Fruit fly (Drosophila melanogaster) whole organism, embryonic: ENCODE measurements around the gene CG3919.

Experiments used
- Blimp-1 ChIP-seq: fragments of 200-800 bp; sonication (Bioruptor generic); optimal IDR thresholded peaks from 3 replicates; lab custom pipeline; 2018; ENCODE audit warnings: missing biosample characterization, missing genetic modification characterization, mild to moderate bottlenecking, moderate library complexity, missing genetic modification reagents
- BtbVII ChIP-seq: fragments of 200-800 bp; sonication (Bioruptor generic); optimal IDR thresholded peaks from 3 replicates; lab custom pipeline; 2017; ENCODE audit warnings: missing biosample characterization, mild to moderate bottlenecking, missing genetic modification characterization
- CG10321 ChIP-seq: fragments of 200-800 bp; sonication (Bioruptor generic); IDR thresholded peaks from 2 replicates; pipeline ENCODE4 v1.3.6; 2022; ENCODE audit warnings: missing biosample characterization, missing genetic modification characterization
- CG12659 ChIP-seq: fragments of 200-800 bp; sonication (Bioruptor generic); optimal IDR thresholded peaks from 3 replicates; lab custom pipeline; 2017; ENCODE audit warnings: mild to moderate bottlenecking, missing biosample characterization, missing genetic modification reagents, missing genetic modification characterization
- CG12942 ChIP-seq: fragments of 200-800 bp; sonication (Bioruptor generic); optimal IDR thresholded peaks from 3 replicates; lab custom pipeline; 2016; ENCODE audit warnings: missing biosample characterization, missing genetic modification characterization
- CG14441 ChIP-seq: fragments of 200-800 bp; sonication (Bioruptor generic); IDR thresholded peaks from 2 replicates; pipeline ENCODE4 v1.3.6; 2022; ENCODE audit warnings: missing biosample characterization, missing genetic modification characterization
- CG14860 ChIP-seq: fragments of 200-800 bp; sonication (Bioruptor generic); IDR thresholded peaks from 3 replicates; pipeline ENCODE4 v1.3.6; 2022; ENCODE audit warnings: missing biosample characterization, missing genetic modification characterization; ENCODE audit not compliant: partially characterized antibody
- CG14965 ChIP-seq: fragments of 200-800 bp; sonication (Bioruptor generic); optimal IDR thresholded peaks from 2 replicates; lab custom pipeline; 2016; ENCODE audit warnings: missing biosample characterization, missing genetic modification characterization, borderline replicate concordance
- CG15073 ChIP-seq: fragments of 200-800 bp; sonication (Bioruptor generic); optimal IDR thresholded peaks from 2 replicates; lab custom pipeline; 2016; ENCODE audit warnings: missing biosample characterization, missing genetic modification characterization
- CG16779 ChIP-seq: fragments of 200-800 bp; sonication (Bioruptor generic); IDR thresholded peaks from 2 replicates; pipeline ENCODE4 v1.3.6; 2022; ENCODE audit warnings: missing biosample characterization, missing genetic modification characterization
- CG16863 ChIP-seq: fragments of 200-800 bp; sonication (Bioruptor generic); optimal IDR thresholded peaks from 3 replicates; lab custom pipeline; 2016; ENCODE audit warnings: missing biosample characterization, missing genetic modification characterization
- CG17361 ChIP-seq: fragments of 200-800 bp; sonication (Bioruptor generic); IDR thresholded peaks from 3 replicates; pipeline ENCODE4 v1.3.6; 2022; ENCODE audit warnings: missing biosample characterization, missing genetic modification characterization
- CG18011 ChIP-seq: fragments of 200-800 bp; sonication (Bioruptor generic); optimal IDR thresholded peaks from 2 replicates; lab custom pipeline; 2017; ENCODE audit warnings: missing biosample characterization, missing genetic modification characterization, mild to moderate bottlenecking, moderate library complexity, missing genotype
- CG2202 ChIP-seq: fragments of 200-800 bp; sonication (Bioruptor generic); optimal IDR thresholded peaks from 2 replicates; lab custom pipeline; 2018; ENCODE audit warnings: missing biosample characterization, mild to moderate bottlenecking, missing genetic modification characterization
- CG2889 ChIP-seq: fragments of 200-800 bp; sonication (Bioruptor generic); IDR thresholded peaks from 3 replicates; pipeline ENCODE4 v1.3.6; 2022; ENCODE audit warnings: missing biosample characterization, missing genetic modification characterization
- CG31224 ChIP-seq: fragments of 200-800 bp; sonication (Bioruptor generic); IDR thresholded peaks from 2 replicates; pipeline ENCODE4 v1.3.6; 2022; ENCODE audit warnings: missing biosample characterization, missing genetic modification characterization
- CG31388 ChIP-seq: fragments of 200-800 bp; sonication (Bioruptor generic); optimal IDR thresholded peaks from 2 replicates; lab custom pipeline; 2016; ENCODE audit warnings: missing biosample characterization, missing genetic modification characterization
- CG32532 ChIP-seq: fragments of 200-800 bp; sonication (Bioruptor generic); IDR thresholded peaks from 2 replicates; pipeline ENCODE4 v1.3.6; 2022; ENCODE audit warnings: missing biosample characterization, missing genetic modification characterization
- CG33213 ChIP-seq: fragments of 200-800 bp; sonication (Bioruptor generic); optimal IDR thresholded peaks from 3 replicates; lab custom pipeline; 2016; ENCODE audit warnings: missing biosample characterization, missing genetic modification characterization
- CG34224 ChIP-seq: fragments of 200-800 bp; sonication (Bioruptor generic); IDR thresholded peaks from 3 replicates; pipeline ENCODE4 v1.3.6; 2022; ENCODE audit warnings: missing biosample characterization, missing genetic modification characterization; ENCODE audit not compliant: partially characterized antibody
- CG4404 ChIP-seq: fragments of 200-800 bp; sonication (Bioruptor generic); IDR thresholded peaks from 2 replicates; pipeline ENCODE4 v1.3.6; 2022; ENCODE audit warnings: missing biosample characterization, missing genetic modification characterization
- CG6175 ChIP-seq: fragments of 200-800 bp; sonication (Bioruptor generic); IDR thresholded peaks from 3 replicates; pipeline ENCODE4 v1.3.6; 2022; ENCODE audit warnings: missing biosample characterization, missing genetic modification characterization
- CG7839 ChIP-seq: fragments of 200-800 bp; sonication (Bioruptor generic); optimal IDR thresholded peaks from 3 replicates; lab custom pipeline; 2018; ENCODE audit warnings: missing biosample characterization, mild to moderate bottlenecking, missing genetic modification characterization, moderate library complexity
- CG8281 ChIP-seq: fragments of 200-800 bp; sonication (Bioruptor generic); optimal IDR thresholded peaks from 2 replicates; lab custom pipeline; 2018; ENCODE audit warnings: missing biosample characterization, mild to moderate bottlenecking, missing genetic modification characterization, moderate library complexity
- CG8478 ChIP-seq: fragments of >200 bp; optimal IDR thresholded peaks from 2 replicates; lab custom pipeline; 2018
- CTCF ChIP-seq: fragments of 200-800 bp; sonication (Bioruptor generic); optimal IDR thresholded peaks from 2 replicates; lab custom pipeline; 2017; ENCODE audit warnings: missing biosample characterization, mild to moderate bottlenecking, missing genetic modification characterization, moderate library complexity
- Chrac-16 ChIP-seq: fragments of 200-800 bp; sonication (Bioruptor generic); optimal IDR thresholded peaks from 3 replicates; lab custom pipeline; 2016; ENCODE audit warnings: missing biosample characterization, missing genetic modification characterization
- CoRest ChIP-seq: fragments of 200-800 bp; sonication (Bioruptor generic); optimal IDR thresholded peaks from 3 replicates; lab custom pipeline; 2018; ENCODE audit warnings: missing biosample characterization, mild to moderate bottlenecking, missing genetic modification characterization, moderate library complexity
- D19A ChIP-seq: fragments of 200-800 bp; optimal IDR thresholded peaks from 3 replicates; lab custom pipeline; 2019; ENCODE audit warnings: missing biosample characterization, mild to moderate bottlenecking, missing genetic modification characterization, moderate library complexity
- H2.0 ChIP-seq: fragments of 200-800 bp; sonication (Bioruptor generic); IDR thresholded peaks from 2 replicates; pipeline ENCODE4 v1.3.6; 2022; ENCODE audit warnings: missing biosample characterization, missing genetic modification characterization
- MESR4 ChIP-seq: fragments of 200-800 bp; sonication (Bioruptor generic); optimal IDR thresholded peaks from 2 replicates; lab custom pipeline; 2018; ENCODE audit warnings: missing biosample characterization, mild to moderate bottlenecking, missing genetic modification characterization, moderate library complexity
- Mad ChIP-seq: fragments of 200-800 bp; sonication (Bioruptor generic); optimal IDR thresholded peaks from 2 replicates; lab custom pipeline; 2016; ENCODE audit warnings: missing biosample characterization, missing genetic modification characterization
- Meics ChIP-seq: fragments of 200-800 bp; sonication (Bioruptor generic); optimal IDR thresholded peaks from 2 replicates; lab custom pipeline; 2017; ENCODE audit warnings: missing biosample characterization, mild to moderate bottlenecking, missing genetic modification characterization
- NC2β ChIP-seq: fragments of 200-800 bp; sonication (Bioruptor generic); optimal IDR thresholded peaks from 2 replicates; lab custom pipeline; 2016; ENCODE audit warnings: missing biosample characterization, missing genetic modification characterization
- Neu2 ChIP-seq: fragments of 200-800 bp; sonication (Bioruptor generic); optimal IDR thresholded peaks from 3 replicates; lab custom pipeline; 2016; ENCODE audit warnings: missing biosample characterization, missing genetic modification characterization, borderline replicate concordance
- Nf-YA ChIP-seq: fragments of 200-800 bp; sonication (Bioruptor generic); IDR thresholded peaks from 2 replicates; pipeline ENCODE4 v1.3.6; 2022; ENCODE audit warnings: missing biosample characterization, missing genetic modification characterization
- Sry-β ChIP-seq: fragments of 200-800 bp; sonication (Bioruptor generic); optimal IDR thresholded peaks from 2 replicates; lab custom pipeline; 2018; ENCODE audit warnings: missing biosample characterization, mild to moderate bottlenecking, missing genetic modification characterization, moderate library complexity
- Sry-δ ChIP-seq: fragments of 200-800 bp; sonication (Bioruptor generic); optimal IDR thresholded peaks from 2 replicates; lab custom pipeline; 2016; ENCODE audit warnings: missing biosample characterization, missing genetic modification characterization
- crp ChIP-seq, 2 experiments: fragments of 200-800 bp; sonication (Bioruptor generic); optimal IDR thresholded peaks; 2 replicates in 1 of 2; 3 replicates in 1 of 2; lab custom pipeline; 2017; ENCODE audit warnings: missing biosample characterization in 2 of 2, missing genetic modification characterization in 2 of 2, mild to moderate bottlenecking in 1 of 2, moderate library complexity in 1 of 2
- dati ChIP-seq: fragments of 200-800 bp; sonication (Bioruptor generic); IDR thresholded peaks from 2 replicates; pipeline ENCODE4 v1.3.6; 2022; ENCODE audit warnings: missing biosample characterization, missing genetic modification characterization
- dmrt99B ChIP-seq: fragments of 200-800 bp; sonication (Bioruptor generic); optimal IDR thresholded peaks from 2 replicates; lab custom pipeline; 2018; ENCODE audit warnings: missing biosample characterization, mild to moderate bottlenecking, missing genetic modification characterization, moderate library complexity
- esg ChIP-seq: fragments of 200-800 bp; sonication (Bioruptor generic); conservative IDR thresholded peaks from 2 replicates; pipeline ENCODE4 v1.3.6; 2022; ENCODE audit warnings: missing biosample characterization, missing genetic modification characterization
- fru ChIP-seq: fragments of >200 bp; optimal IDR thresholded peaks from 2 replicates; lab custom pipeline; 2017
- gcm ChIP-seq: fragments of 200-800 bp; sonication (Bioruptor generic); optimal IDR thresholded peaks from 2 replicates; lab custom pipeline; 2019; ENCODE audit warnings: missing biosample characterization, mild to moderate bottlenecking, missing genetic modification characterization, moderate library complexity
- gro ChIP-seq: fragments of 200-800 bp; sonication (Bioruptor generic); optimal IDR thresholded peaks from 2 replicates; lab custom pipeline; 2016; ENCODE audit warnings: missing biosample characterization, missing genetic modification characterization
- insv ChIP-seq, 2 experiments: fragments of 200-800 bp; sonication (Bioruptor generic); optimal IDR thresholded peaks; 3 replicates each; lab custom pipeline; 2016 to 2018; ENCODE audit warnings: missing biosample characterization in 2 of 2, missing genetic modification characterization in 2 of 2
- kay ChIP-seq: fragments of 200-800 bp; sonication (Bioruptor generic); optimal IDR thresholded peaks from 2 replicates; lab custom pipeline; 2016; ENCODE audit warnings: missing biosample characterization, missing genetic modification characterization
- mirr ChIP-seq: fragments of 200-800 bp; sonication (Bioruptor generic); optimal IDR thresholded peaks from 3 replicates; lab custom pipeline; 2018; ENCODE audit warnings: missing biosample characterization, mild to moderate bottlenecking, missing genetic modification characterization
- salm ChIP-seq: fragments of 200-800 bp; sonication (Bioruptor generic); optimal IDR thresholded peaks from 2 replicates; lab custom pipeline; 2018; ENCODE audit warnings: missing biosample characterization, mild to moderate bottlenecking, missing genetic modification characterization
- sens ChIP-seq: fragments of 200-800 bp; sonication (Bioruptor generic); peaks from one replicate; lab custom pipeline; 2016; ENCODE audit warnings: missing biosample characterization, missing genetic modification characterization
- shn ChIP-seq: fragments of 200-800 bp; sonication (Bioruptor generic); optimal IDR thresholded peaks from 3 replicates; lab custom pipeline; 2016; ENCODE audit warnings: missing biosample characterization, missing genetic modification characterization
- tna ChIP-seq: fragments of 200-800 bp; sonication (Bioruptor generic); IDR thresholded peaks from 2 replicates; pipeline ENCODE4 v1.3.6; 2022; ENCODE audit warnings: missing biosample characterization, missing genetic modification characterization; ENCODE audit not compliant: partially characterized antibody
- wor ChIP-seq: fragments of 200-800 bp; sonication (Bioruptor generic); IDR thresholded peaks from 2 replicates; pipeline ENCODE4 v1.3.6; 2022; ENCODE audit warnings: missing biosample characterization, missing genetic modification characterization

The CG3919 gene

DNA sequence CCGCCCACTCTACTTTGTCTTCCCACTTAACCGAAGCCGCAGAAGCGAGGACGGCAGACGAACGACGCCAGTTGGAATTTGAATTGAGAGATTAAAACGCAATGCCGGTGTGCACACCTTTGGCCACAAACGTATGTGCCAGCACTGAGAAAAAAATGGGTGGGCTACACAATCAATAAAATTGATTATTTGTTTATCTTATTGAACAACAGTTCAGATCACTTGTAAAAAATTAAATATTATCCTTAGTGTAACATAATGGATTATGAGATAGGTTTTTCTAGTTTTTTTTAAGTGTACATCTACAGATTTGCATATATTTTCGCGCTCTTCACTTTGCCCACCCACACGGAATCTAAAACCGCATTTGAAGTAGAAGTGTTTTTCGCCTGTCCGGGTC is 41.1 kb downstream of the CG3919 start (continued):
- TF ChIP-seq CG8281, result no peak
- no peak for TF ChIP-seq Mad (GFP tag; lab: Kevin White, UChicago)
- no peak for TF ChIP-seq crp (GFP tag; optimal IDR thresholded peaks at IDR 0.05; lab: Kevin White, UChicago)
- no peak for TF ChIP-seq CG33213
- TF ChIP-seq CG32532 (GFP tag; lab: Robert Waterston, UW), result no peak
- TF ChIP-seq CG10321 (GFP tag; lab: Robert Waterston, UW), result no peak
- TF ChIP-seq Chrac-16 (GFP tag; lab: Kevin White, UChicago), result peak; percentile 16
- TF ChIP-seq CG2202 (tag; lab: Kevin White, UChicago), result no peak
- no peak for TF ChIP-seq mirr (GFP tag; lab: Kevin White, UChicago)
- TF ChIP-seq CoRest, result no peak
- TF ChIP-seq NC2β (GFP tag; lab: Kevin White, UChicago), result no peak
- TF ChIP-seq shn (GFP tag; lab: Kevin White, UChicago), result no peak
- TF ChIP-seq gro (GFP tag; lab: Kevin White, UChicago), result no peak
- peak; percentile 26 for TF ChIP-seq Neu2 (GFP tag; lab: Kevin White, UChicago)
- TF ChIP-seq D19A (tag; lab: Kevin White, UChicago), result no peak
- no peak for TF ChIP-seq CG12942 (GFP tag; lab: Kevin White, UChicago)
- TF ChIP-seq tna (GFP tag; lab: Robert Waterston, UW), result no peak
- TF ChIP-seq sens (GFP tag; lab: Kevin White, UChicago), result peak; percentile 87
- peak; percentile 32 for TF ChIP-seq dmrt99B
- TF ChIP-seq CG16779 (GFP tag; lab: Robert Waterston, UW), result no peak
- no peak for TF ChIP-seq CG31224
- no peak for TF ChIP-seq CG31388 (GFP tag; lab: Kevin White, UChicago)
- TF ChIP-seq Sry-δ (GFP tag; lab: Kevin White, UChicago), result no peak
- no peak for TF ChIP-seq CG14860 (GFP tag; lab: Robert Waterston, UW)
- no peak for TF ChIP-seq kay (GFP tag; lab: Kevin White, UChicago)
- TF ChIP-seq fru (lab: Kevin White, UChicago), result no peak
- TF ChIP-seq insv (GFP tag; optimal IDR thresholded peaks at IDR 0.05; lab: Kevin White, UChicago), result no peak
- no peak for TF ChIP-seq CG12659 (GFP tag; lab: Kevin White, UChicago)
- TF ChIP-seq CG18011 (GFP tag; lab: Kevin White, UChicago), result no peak
- TF ChIP-seq Meics, result no peak
- no peak for TF ChIP-seq CG2889 (GFP tag; lab: Robert Waterston, UW)
- 0 out of 2 replicates have a peak, but pooled peaks have one; percentile 18 for TF ChIP-seq Nf-YA (GFP tag; lab: Robert Waterston, UW)
- TF ChIP-seq dati (GFP tag; lab: Robert Waterston, UW), result no peak
- TF ChIP-seq H2.0 (GFP tag; lab: Robert Waterston, UW), result no peak
- peak; percentile 26 for TF ChIP-seq CG7839 (tag; lab: Kevin White, UChicago)
- no peak for TF ChIP-seq salm (tag; lab: Kevin White, UChicago)
- TF ChIP-seq CG15073 (GFP tag; lab: Kevin White, UChicago), result no peak
- TF ChIP-seq esg (GFP tag; lab: Robert Waterston, UW), result no peak; the same call in 1 of the 2 replicates
- TF ChIP-seq Blimp-1 (GFP tag; lab: Kevin White, UChicago), result peak; percentile 3
- TF ChIP-seq gcm (GFP tag; lab: Kevin White, UChicago), result no peak
- TF ChIP-seq MESR4 (GFP tag; lab: Kevin White, UChicago), result no peak
- TF ChIP-seq CG4404 (GFP tag; lab: Robert Waterston, UW), result peak; percentile 42; the same call in 1 of the 2 replicates
- peak; percentile 36; the same call in 1 of the 2 replicates for TF ChIP-seq CG14441
- no peak for TF ChIP-seq CG16863 (GFP tag; lab: Kevin White, UChicago)
- no peak for TF ChIP-seq wor (GFP tag; lab: Robert Waterston, UW)
- no peak for TF ChIP-seq BtbVII (GFP tag; lab: Kevin White, UChicago)
- no peak for TF ChIP-seq CG6175 (GFP tag; lab: Robert Waterston, UW)
- no peak for TF ChIP-seq Sry-β (GFP tag; lab: Kevin White, UChicago)
- no peak for TF ChIP-seq CG34224 (GFP tag; lab: Robert Waterston, UW)
- TF ChIP-seq CG14965 (GFP tag; lab: Kevin White, UChicago), result no peak
- no peak for TF ChIP-seq CG8478 (lab: Kevin White, UChicago)
- no peak for TF ChIP-seq CG17361
- no peak for TF ChIP-seq CTCF
